Worm (Caenorhabditis elegans): Measurements from ENCODE around the gene C07G1.7.

The C07G1.7 gene

DNA sequence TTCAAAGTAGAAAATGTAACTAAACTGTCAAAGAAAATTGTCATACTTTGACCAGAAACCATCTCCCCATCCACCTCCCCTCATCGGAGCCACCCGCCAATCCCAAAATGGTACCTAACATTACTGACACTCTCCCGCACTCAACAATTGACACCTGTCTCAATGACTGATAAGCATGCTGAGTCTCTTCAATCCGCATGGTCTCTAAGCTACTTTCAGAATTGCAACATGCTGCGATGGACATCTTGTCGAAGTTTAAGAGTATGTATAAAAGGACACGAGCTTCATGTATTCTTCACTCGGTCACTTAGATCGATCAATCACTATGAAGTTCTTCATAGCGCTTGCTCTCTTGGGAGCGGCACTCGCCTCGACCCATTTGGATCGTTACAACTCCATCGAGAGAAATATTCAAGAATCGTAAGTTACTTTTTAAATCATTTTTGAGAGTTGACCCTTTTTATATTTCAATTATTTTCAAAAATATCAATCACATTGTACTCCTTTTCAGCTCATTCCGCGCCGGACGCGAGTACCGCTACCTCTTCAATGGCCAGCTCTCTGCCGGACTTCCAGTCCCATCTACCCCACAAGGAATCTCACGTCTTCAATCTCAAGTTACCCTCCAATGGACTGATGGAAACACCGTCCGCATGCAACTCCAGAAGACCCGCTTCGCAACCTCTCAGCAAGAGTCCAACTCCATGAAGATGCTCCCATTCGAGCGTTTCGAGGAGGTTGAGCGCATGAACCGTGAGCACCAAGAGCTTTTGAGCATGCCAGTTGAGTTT lies 49.4 kb upstream of the C07G1.7 start, which contains the start of gene vit-6 (continued):
- peak; percentile 73 to 78 for TF ChIP-seq let-607 (tag; optimal IDR thresholded peaks at IDR 0.05)
- TF ChIP-seq Y95B8A.8 (GFP tag; IDR thresholded peaks at IDR 0.05): 0 out of 2 replicates have a peak, but pooled peaks have one; percentile 27
- TF ChIP-seq cebp-1 (GFP tag; IDR thresholded peaks at IDR 0.05): no peak
- TF ChIP-seq cebp-1 (tag; optimal IDR thresholded peaks at IDR 0.05): no peak
- no peak for TF ChIP-seq ztf-25 (GFP tag; IDR thresholded peaks at IDR 0.05)
- no peak for TF ChIP-seq egl-18 (GFP tag; IDR thresholded peaks at IDR 0.05)
- TF ChIP-seq madf-10 (tag; optimal IDR thresholded peaks at IDR 0.05): peak; percentile 39
- TF ChIP-seq fkh-3 (tag; optimal IDR thresholded peaks at IDR 0.05): peak; percentile 24
- no peak for TF ChIP-seq F55B11.4 (tag; optimal IDR thresholded peaks at IDR 0.05; ENCODE audit: borderline replicate concordance, insufficient read depth)
- TF ChIP-seq sdz-38 (tag; optimal IDR thresholded peaks at IDR 0.05): no peak
- TF ChIP-seq Y53F4B.3 (GFP tag; IDR thresholded peaks at IDR 0.05): no peak
- no peak for TF ChIP-seq xnd-1 (tag; optimal IDR thresholded peaks at IDR 0.05)

DNA sequence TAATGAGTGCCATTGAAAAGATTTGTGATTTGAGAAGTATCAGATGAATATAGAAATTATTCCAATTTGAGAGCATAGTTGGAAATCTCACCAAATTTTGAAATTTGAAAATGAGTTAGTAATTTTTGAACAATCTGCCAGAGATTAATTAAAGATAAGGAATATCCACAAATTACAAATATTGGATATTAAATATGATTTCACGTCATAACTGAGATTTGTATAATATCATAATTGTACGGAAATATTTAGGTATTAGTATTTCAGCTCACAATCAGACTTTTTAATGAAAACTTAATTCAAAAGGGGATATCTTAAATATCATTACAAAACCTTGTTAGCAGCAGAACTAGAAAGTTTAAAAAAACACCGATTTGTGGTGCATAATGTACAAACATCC lies 48.3 kb upstream of the C07G1.7 start, which contains the start of gene K07H8.7:
Gene K07H8.7, minus strand, starts transcription at position 101 of the 400 bp plus-strand sequence.
- TF ChIP-seq hlh-12 (tag; optimal IDR thresholded peaks at IDR 0.05) (no peak), mxl-1 (tag; optimal IDR thresholded peaks at IDR 0.05) (no peak), F55B11.4 (tag; optimal IDR thresholded peaks at IDR 0.05; ENCODE audit: borderline replicate concordance, insufficient read depth) (no peak), F23B12.7 (tag; optimal IDR thresholded peaks at IDR 0.05; ENCODE audit: insufficient read depth) (no peak), ztf-6 (GFP tag; IDR thresholded peaks at IDR 0.05) (no peak), akir-1 (GFP tag; optimal IDR thresholded peaks at IDR 0.05) (no peak), tbx-9 (tag; optimal IDR thresholded peaks at IDR 0.05; ENCODE audit: borderline replicate concordance) (no peak), F22D6.2 (tag; optimal IDR thresholded peaks at IDR 0.05) (no peak), ceh-27 (GFP tag; optimal IDR thresholded peaks at IDR 0.05) (no peak), C06A6.2 (GFP tag; conservative IDR thresholded peaks at IDR 0.05) (no peak), B0261.1 (tag; optimal IDR thresholded peaks at IDR 0.05) (no peak), mes-4 (tag; optimal IDR thresholded peaks at IDR 0.05) (no peak), tlf-1 (GFP tag; optimal IDR thresholded peaks at IDR 0.05) (no peak), lsl-1 (GFP tag; optimal IDR thresholded peaks at IDR 0.05) (no peak)

DNA sequence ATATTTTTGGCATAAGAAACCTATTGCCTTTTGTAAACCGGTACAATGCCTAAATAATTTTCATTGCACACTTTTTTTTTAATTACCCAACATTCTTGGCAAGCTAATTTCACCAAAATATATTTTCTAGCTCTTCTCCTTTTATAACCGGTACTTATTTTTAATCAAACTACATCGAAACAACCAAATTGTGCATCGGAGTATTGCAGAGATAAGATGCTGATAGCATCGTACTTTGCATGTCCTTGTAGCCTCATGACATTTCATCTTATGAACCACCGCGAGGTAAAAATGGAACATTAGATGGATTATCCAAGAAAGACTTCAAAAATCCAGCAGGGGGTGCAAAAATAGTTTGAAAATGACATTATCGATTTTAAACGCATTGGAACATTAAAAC lies 43.6 kb upstream of the C07G1.7 start:
- TF ChIP-seq mxl-1 (tag; optimal IDR thresholded peaks at IDR 0.05): no peak
- no peak for TF ChIP-seq cebp-2 (GFP tag; IDR thresholded peaks at IDR 0.05)
- TF ChIP-seq egrh-3 (GFP tag; IDR thresholded peaks at IDR 0.05): no peak
- no peak for TF ChIP-seq fkh-3 (tag; optimal IDR thresholded peaks at IDR 0.05)
- no peak for TF ChIP-seq gei-17 (GFP tag; optimal IDR thresholded peaks at IDR 0.05)
- no peak for TF ChIP-seq madf-6 (GFP tag; IDR thresholded peaks at IDR 0.05)
- no peak for TF ChIP-seq tbx-9 (tag; optimal IDR thresholded peaks at IDR 0.05; ENCODE audit: borderline replicate concordance)
- TF ChIP-seq nhr-80 (tag; optimal IDR thresholded peaks at IDR 0.05): peak; percentile 22

DNA sequence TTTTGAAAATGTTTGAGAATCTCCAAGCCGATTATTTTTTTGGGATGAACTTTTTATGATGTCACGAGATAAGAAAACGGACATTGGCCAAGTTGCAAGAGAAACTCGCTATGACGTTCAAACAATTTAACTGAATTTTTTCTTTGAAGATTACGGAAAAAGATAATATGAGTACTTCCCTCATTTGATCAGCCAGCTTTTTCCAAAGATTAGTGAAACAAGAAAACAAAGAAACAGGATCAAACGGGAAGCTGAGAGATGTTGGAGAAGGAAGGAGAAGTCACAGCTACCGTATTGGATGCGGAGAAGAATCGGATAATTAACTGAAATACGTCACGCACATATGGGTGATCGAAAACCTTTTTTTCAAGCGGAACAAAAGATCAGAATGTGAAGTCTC lies 42.5 kb upstream of the C07G1.7 start:
- no peak for TF ChIP-seq pha-4 (tag; optimal IDR thresholded peaks at IDR 0.05)
- no peak for TF ChIP-seq snpc-4 (GFP tag; optimal IDR thresholded peaks at IDR 0.05)
- TF ChIP-seq snpc-4 (tag; optimal IDR thresholded peaks at IDR 0.05): no peak
- no peak for TF ChIP-seq Y56A3A.18 (GFP tag; IDR thresholded peaks at IDR 0.05)
- no peak for TF ChIP-seq nhr-80 (tag; optimal IDR thresholded peaks at IDR 0.05)
- no peak for TF ChIP-seq hlh-26 (GFP tag; conservative IDR thresholded peaks at IDR 0.05)
